Fruit fly (Drosophila melanogaster) whole organism, embryonic: Measurements from ENCODE around the gene CG4982.

ENCODE experiments used
- Adf1 ChIP-seq: fragments of 200-800 bp; sonication (Bioruptor generic); IDR thresholded peaks from 2 replicates; pipeline ENCODE4 v1.3.6; 2022; ENCODE audit warnings: missing biosample characterization, missing genetic modification characterization
- Blimp-1 ChIP-seq: fragments of 200-800 bp; sonication (Bioruptor generic); optimal IDR thresholded peaks from 3 replicates; lab custom pipeline; 2018; ENCODE audit warnings: missing biosample characterization, missing genetic modification characterization, mild to moderate bottlenecking, moderate library complexity, missing genetic modification reagents
- Bteb2 ChIP-seq: fragments of 200-800 bp; sonication (Bioruptor generic); optimal IDR thresholded peaks from 2 replicates; lab custom pipeline; 2016; ENCODE audit warnings: missing biosample characterization, missing genetic modification characterization
- CG10462 ChIP-seq: fragments of 200-800 bp; sonication (Bioruptor generic); optimal IDR thresholded peaks from 2 replicates; lab custom pipeline; 2016; ENCODE audit warnings: missing biosample characterization, missing genetic modification characterization
- CG10543 ChIP-seq: fragments of 200-800 bp; sonication (Bioruptor generic); optimal IDR thresholded peaks from 3 replicates; lab custom pipeline; 2017; ENCODE audit warnings: missing biosample characterization, mild to moderate bottlenecking, missing genetic modification characterization, moderate library complexity
- CG10565 ChIP-seq: fragments of 200-800 bp; sonication (Bioruptor generic); optimal IDR thresholded peaks from 3 replicates; lab custom pipeline; 2016; ENCODE audit warnings: missing biosample characterization, mild to moderate bottlenecking, missing genetic modification characterization
- CG11085 ChIP-seq: fragments of 200-800 bp; sonication (Bioruptor generic); IDR thresholded peaks from 2 replicates; pipeline ENCODE4 v1.3.6; 2022; ENCODE audit warnings: missing biosample characterization, missing genetic modification characterization
- CG11093 ChIP-seq: fragments of 200-800 bp; sonication (Bioruptor generic); IDR thresholded peaks from 3 replicates; pipeline ENCODE4 v1.3.6; 2022; ENCODE audit warnings: missing biosample characterization, missing genetic modification characterization
- CG12299 ChIP-seq: fragments of 200-800 bp; sonication (Bioruptor generic); optimal IDR thresholded peaks from 2 replicates; lab custom pipeline; 2018; ENCODE audit warnings: missing biosample characterization, mild to moderate bottlenecking, missing genetic modification characterization
- CG12942 ChIP-seq: fragments of 200-800 bp; sonication (Bioruptor generic); optimal IDR thresholded peaks from 3 replicates; lab custom pipeline; 2016; ENCODE audit warnings: missing biosample characterization, missing genetic modification characterization
- CG13424 ChIP-seq: fragments of 200-800 bp; sonication (Bioruptor generic); optimal IDR thresholded peaks from 2 replicates; lab custom pipeline; 2019; ENCODE audit warnings: missing biosample characterization, mild to moderate bottlenecking, missing genetic modification characterization, moderate library complexity
- CG15269 ChIP-seq: fragments of 200-800 bp; sonication (Bioruptor generic); optimal IDR thresholded peaks from 2 replicates; lab custom pipeline; 2018; ENCODE audit warnings: missing biosample characterization, mild to moderate bottlenecking, missing genetic modification characterization, moderate library complexity
- CG17829 ChIP-seq: fragments of 200-800 bp; optimal IDR thresholded peaks from 2 replicates; lab custom pipeline; 2019; ENCODE audit warnings: missing biosample characterization, mild to moderate bottlenecking, missing genetic modification characterization, moderate library complexity
- CG2712 ChIP-seq: fragments of 200-800 bp; optimal IDR thresholded peaks from 3 replicates; lab custom pipeline; 2019; ENCODE audit warnings: missing biosample characterization, mild to moderate bottlenecking, missing genetic modification characterization, moderate library complexity
- CG34376 ChIP-seq: fragments of 200-800 bp; sonication (Bioruptor generic); optimal IDR thresholded peaks from 2 replicates; lab custom pipeline; 2018; ENCODE audit warnings: missing biosample characterization, mild to moderate bottlenecking, missing genetic modification characterization
- CG4617 ChIP-seq: fragments of 200-800 bp; sonication (Bioruptor generic); optimal IDR thresholded peaks from 3 replicates; lab custom pipeline; 2016; ENCODE audit warnings: missing biosample characterization, missing genetic modification characterization, borderline replicate concordance
- CG6254 ChIP-seq: fragments of 200-800 bp; sonication (Bioruptor generic); optimal IDR thresholded peaks from 3 replicates; lab custom pipeline; 2017; ENCODE audit warnings: mild to moderate bottlenecking, missing biosample characterization, missing genetic modification reagents, missing genetic modification characterization
- CG6689 ChIP-seq: fragments of 200-800 bp; sonication (Bioruptor generic); IDR thresholded peaks from 2 replicates; pipeline ENCODE4 v1.3.6; 2022; ENCODE audit warnings: missing biosample characterization, missing genetic modification characterization
- CG6765 ChIP-seq: fragments of 200-800 bp; sonication (Bioruptor generic); optimal IDR thresholded peaks from 3 replicates; lab custom pipeline; 2017; ENCODE audit warnings: missing biosample characterization, mild to moderate bottlenecking, missing genetic modification characterization
- CG6813 ChIP-seq: fragments of 200-800 bp; sonication (Bioruptor generic); optimal IDR thresholded peaks from 2 replicates; lab custom pipeline; 2017; ENCODE audit warnings: missing biosample characterization, missing genetic modification characterization, mild to moderate bottlenecking, moderate library complexity, missing genetic modification reagents
- CG8478 ChIP-seq: fragments of >200 bp; optimal IDR thresholded peaks from 2 replicates; lab custom pipeline; 2018
- CG8944 ChIP-seq: fragments of 200-800 bp; sonication (Bioruptor generic); optimal IDR thresholded peaks from 3 replicates; lab custom pipeline; 2016; ENCODE audit warnings: missing biosample characterization, missing genetic modification characterization
- CkIIα-i1 ChIP-seq: fragments of 200-800 bp; sonication (Bioruptor generic); IDR thresholded peaks from 2 replicates; pipeline ENCODE4 v1.3.6; 2022; ENCODE audit warnings: missing biosample characterization, missing genetic modification characterization
- Dbx ChIP-seq: fragments of 200-800 bp; sonication (Bioruptor generic); IDR thresholded peaks from 3 replicates; pipeline ENCODE4 v1.3.6; 2022; ENCODE audit warnings: missing biosample characterization, missing genetic modification characterization
- Doc2 ChIP-seq: fragments of 200-800 bp; sonication (Bioruptor generic); IDR thresholded peaks from 2 replicates; pipeline ENCODE4 v1.3.6; 2022; ENCODE audit warnings: missing biosample characterization, missing genetic modification characterization
- H2.0 ChIP-seq: fragments of 200-800 bp; sonication (Bioruptor generic); IDR thresholded peaks from 2 replicates; pipeline ENCODE4 v1.3.6; 2022; ENCODE audit warnings: missing biosample characterization, missing genetic modification characterization
- HLHmδ ChIP-seq: fragments of 200-800 bp; sonication (Bioruptor generic); optimal IDR thresholded peaks from 2 replicates; lab custom pipeline; 2018; ENCODE audit warnings: missing biosample characterization, mild to moderate bottlenecking, missing genetic modification characterization, moderate library complexity
- Hr51 ChIP-seq, 2 experiments: fragments of 200-800 bp; sonication (Bioruptor generic); optimal IDR thresholded peaks; 2 replicates in 1 of 2; 3 replicates in 1 of 2; lab custom pipeline; 2016 to 2018; ENCODE audit warnings: missing biosample characterization in 2 of 2, missing genetic modification characterization in 2 of 2, mild to moderate bottlenecking in 1 of 2, moderate library complexity in 1 of 2
- MBD-R2 ChIP-seq: fragments of 200-800 bp; sonication (Bioruptor generic); IDR thresholded peaks from 2 replicates; pipeline ENCODE4 v1.3.6; 2022; ENCODE audit warnings: missing biosample characterization, missing genetic modification characterization
- Med ChIP-seq: fragments of 200-800 bp; sonication (Bioruptor generic); peaks from one replicate; lab custom pipeline; 2016; ENCODE audit warnings: missing biosample characterization, missing genetic modification characterization, mild to moderate bottlenecking, inconsistent platforms, moderate library complexity
- Nf-YC ChIP-seq: fragments of 200-800 bp; optimal IDR thresholded peaks from 3 replicates; lab custom pipeline; 2019; ENCODE audit warnings: missing biosample characterization, mild to moderate bottlenecking, missing genetic modification characterization, moderate library complexity
- Oli ChIP-seq: fragments of 200-800 bp; sonication (Bioruptor generic); optimal IDR thresholded peaks from 2 replicates; lab custom pipeline; 2018; ENCODE audit warnings: missing biosample characterization, mild to moderate bottlenecking, missing genetic modification characterization, moderate library complexity
- Pdp1 ChIP-seq, 2 experiments: fragments of 200-800 bp; sonication (Bioruptor generic); optimal IDR thresholded peaks; 3 replicates each; lab custom pipeline; 2016; ENCODE audit warnings: missing biosample characterization in 2 of 2, missing genetic modification characterization in 2 of 2, mild to moderate bottlenecking in 1 of 2, moderate library complexity in 1 of 2
- Sry-δ ChIP-seq: fragments of 200-800 bp; sonication (Bioruptor generic); optimal IDR thresholded peaks from 2 replicates; lab custom pipeline; 2016; ENCODE audit warnings: missing biosample characterization, missing genetic modification characterization
- TFAM ChIP-seq: fragments of 200-800 bp; sonication (Bioruptor generic); optimal IDR thresholded peaks from 2 replicates; lab custom pipeline; 2017; ENCODE audit warnings: missing biosample characterization, missing genetic modification characterization, inconsistent platforms
- ara ChIP-seq: fragments of 200-800 bp; sonication (Bioruptor generic); IDR thresholded peaks from 2 replicates; pipeline ENCODE4 v1.3.6; 2022; ENCODE audit warnings: missing biosample characterization, missing genetic modification characterization
- bigmax ChIP-seq: fragments of 200-800 bp; sonication (Bioruptor generic); optimal IDR thresholded peaks from 2 replicates; lab custom pipeline; 2018; ENCODE audit warnings: missing biosample characterization, mild to moderate bottlenecking, missing genetic modification characterization
- br ChIP-seq: fragments of >200 bp; optimal IDR thresholded peaks from 2 replicates; lab custom pipeline; 2017
- bsh ChIP-seq, 2 experiments: fragments of 200-800 bp; sonication (Bioruptor generic); optimal IDR thresholded peaks; 2 replicates each; lab custom pipeline; 2017 to 2018; ENCODE audit warnings: mild to moderate bottlenecking in 2 of 2, missing biosample characterization in 2 of 2, missing genetic modification characterization in 2 of 2, moderate library complexity in 1 of 2
- ci ChIP-seq: fragments of 200-800 bp; sonication (Bioruptor generic); IDR thresholded peaks from 3 replicates; pipeline ENCODE4 v1.3.6; 2022; ENCODE audit warnings: missing biosample characterization, missing genetic modification characterization
- dati ChIP-seq: fragments of 200-800 bp; sonication (Bioruptor generic); IDR thresholded peaks from 2 replicates; pipeline ENCODE4 v1.3.6; 2022; ENCODE audit warnings: missing biosample characterization, missing genetic modification characterization
- hkb ChIP-seq, 2 experiments: fragments of 200-800 bp in 1 of 2; fragments of >200 bp in 1 of 2; sonication (Bioruptor generic) in 1 of 2; IDR thresholded peaks in 1 of 2; optimal IDR thresholded peaks in 1 of 2; 2 replicates each; pipeline versions ENCODE4 v1.3.6 to Lab custom; 2017 to 2022; ENCODE audit warnings: missing biosample characterization in 1 of 2, missing genetic modification characterization in 1 of 2
- lmd ChIP-seq: fragments of 200-800 bp; sonication (Bioruptor generic); IDR thresholded peaks from 2 replicates; pipeline ENCODE4 v1.3.6; 2022; ENCODE audit warnings: missing biosample characterization, missing genetic modification characterization
- maf-S ChIP-seq: fragments of 200-800 bp; sonication (Bioruptor generic); optimal IDR thresholded peaks from 2 replicates; lab custom pipeline; 2016; ENCODE audit warnings: missing biosample characterization, missing genetic modification characterization
- oc ChIP-seq: fragments of 200-800 bp; sonication (Bioruptor generic); optimal IDR thresholded peaks from 2 replicates; lab custom pipeline; 2018; ENCODE audit warnings: missing biosample characterization, mild to moderate bottlenecking, missing genetic modification characterization, moderate library complexity
- pb ChIP-seq: fragments of 200-800 bp; sonication (Bioruptor generic); optimal IDR thresholded peaks from 3 replicates; lab custom pipeline; 2016; ENCODE audit warnings: missing biosample characterization, missing genetic modification characterization
- phol ChIP-seq: fragments of 200-800 bp; sonication (Bioruptor generic); optimal IDR thresholded peaks from 3 replicates; lab custom pipeline; 2018; ENCODE audit warnings: missing biosample characterization, mild to moderate bottlenecking, missing genetic modification characterization, moderate library complexity
- pnt ChIP-seq: fragments of 200-800 bp; sonication (Bioruptor generic); optimal IDR thresholded peaks from 3 replicates; lab custom pipeline; 2016; ENCODE audit warnings: missing biosample characterization, missing genetic modification characterization
- row ChIP-seq: fragments of 200-800 bp; sonication (Bioruptor generic); IDR thresholded peaks from 3 replicates; pipeline ENCODE4 v1.3.6; 2022; ENCODE audit warnings: missing biosample characterization, missing genetic modification characterization
- shn ChIP-seq: fragments of 200-800 bp; sonication (Bioruptor generic); optimal IDR thresholded peaks from 3 replicates; lab custom pipeline; 2016; ENCODE audit warnings: missing biosample characterization, missing genetic modification characterization
- sr ChIP-seq: fragments of 200-800 bp; sonication (Bioruptor generic); IDR thresholded peaks from 3 replicates; pipeline ENCODE4 v1.3.6; 2022; ENCODE audit warnings: missing biosample characterization, missing genetic modification characterization
- wor ChIP-seq: fragments of 200-800 bp; sonication (Bioruptor generic); IDR thresholded peaks from 2 replicates; pipeline ENCODE4 v1.3.6; 2022; ENCODE audit warnings: missing biosample characterization, missing genetic modification characterization

Gene CG4982

dm6 chr3L:16339463-16339862, 38.2 kb downstream of the CG4982 start:
- TF ChIP-seq CG12299 (tag; lab: Kevin White, UChicago) (no peak), pnt (GFP tag; lab: Kevin White, UChicago) (no peak), CG10543 (GFP tag; lab: Kevin White, UChicago) (no peak), oc (tag; lab: Kevin White, UChicago) (no peak), Pdp1 (GFP tag; optimal IDR thresholded peaks at IDR 0.05; lab: Kevin White, UChicago) (no peak), wor (GFP tag; lab: Robert Waterston, UW) (no peak), dati (GFP tag; lab: Robert Waterston, UW) (no peak), Sry-δ (GFP tag; lab: Kevin White, UChicago) (no peak), Bteb2 (GFP tag; lab: Kevin White, UChicago) (no peak), ara (no peak), CG6254 (no peak), Blimp-1 (no peak), CG4617 (GFP tag; lab: Kevin White, UChicago) (no peak), CG13424 (tag; lab: Kevin White, UChicago) (no peak), CG6813 (GFP tag; lab: Kevin White, UChicago) (no peak), Hr51 (GFP tag; optimal IDR thresholded peaks at IDR 0.05; lab: Kevin White, UChicago) (peak in 1 of 2 experiments; percentile 52), CG12942 (GFP tag; lab: Kevin White, UChicago) (no peak), CG10565 (no peak), maf-S (GFP tag; lab: Kevin White, UChicago) (no peak), Dbx (no peak), pb (GFP tag; lab: Kevin White, UChicago) (no peak), Doc2 (no peak), HLHmδ (no peak), CG34376 (GFP tag; lab: Kevin White, UChicago) (no peak), CG8478 (lab: Kevin White, UChicago) (no peak), Oli (tag; lab: Kevin White, UChicago) (peak; percentile 9), MBD-R2 (no peak), Nf-YC (tag; lab: Kevin White, UChicago) (no peak), shn (GFP tag; lab: Kevin White, UChicago) (no peak), Med (GFP tag; lab: Kevin White, UChicago) (no peak), CG11085 (GFP tag; lab: Robert Waterston, UW) (no peak), Adf1 (GFP tag; lab: Robert Waterston, UW) (no peak), lmd (GFP tag; lab: Robert Waterston, UW) (no peak), CG6689 (0 out of 2 replicates have a peak, but pooled peaks have one; percentile 17), CkIIα-i1 (no peak), CG8944 (GFP tag; lab: Kevin White, UChicago) (no peak), CG17829 (tag; lab: Kevin White, UChicago) (no peak), CG15269 (tag; lab: Kevin White, UChicago) (peak; percentile 17), CG10462 (GFP tag; lab: Kevin White, UChicago) (no peak), bigmax (no peak), ci (0 out of 3 replicates have a peak, but pooled peaks have one; percentile 9), hkb (optimal IDR thresholded peaks at IDR 0.05; lab: Kevin White, UChicago) (no peak), hkb (GFP tag; IDR thresholded peaks at IDR 0.05; lab: Robert Waterston, UW) (peak; percentile 53), CG6765 (GFP tag; lab: Kevin White, UChicago) (no peak), CG2712 (tag; lab: Kevin White, UChicago) (no peak), sr (no peak), CG11093 (GFP tag; lab: Robert Waterston, UW) (no peak), bsh (GFP tag; optimal IDR thresholded peaks at IDR 0.05; lab: Kevin White, UChicago) (no peak), phol (tag; lab: Kevin White, UChicago) (peak; percentile 18), TFAM (GFP tag; lab: Kevin White, UChicago) (no peak), br (lab: Kevin White, UChicago) (no peak), row (GFP tag; lab: Robert Waterston, UW) (peak; percentile 23; the same call in 1 of the 3 replicates), H2.0 (GFP tag; lab: Robert Waterston, UW) (no peak)
